Worm (Caenorhabditis elegans) whole organism, L2 larva: Measurements from ENCODE around the gene mua-3.

Source experiments
- C34F6.9 ChIP-seq: fragments of 150-350 bp; optimal IDR thresholded peaks from 2 replicates; lab custom pipeline; 2014; ENCODE audit warnings: missing biosample characterization, missing genetic modification characterization
- F13H6.1 ChIP-seq: sonication (generic microtip); optimal IDR thresholded peaks from 2 replicates; lab custom pipeline; 2016; ENCODE audit warnings: missing genetic modification characterization, missing compliant biosample characterization
- R02D3.7 ChIP-seq: fragments of 150-350 bp; optimal IDR thresholded peaks from 2 replicates; lab custom pipeline; 2014; ENCODE audit warnings: missing biosample characterization, missing genetic modification characterization
- Y55F3AM.14 ChIP-seq: fragments of 200-800 bp; sonication (Bioruptor generic); optimal IDR thresholded peaks from 2 replicates; lab custom pipeline; 2018; ENCODE audit warnings: mild to moderate bottlenecking, missing genetic modification characterization, missing compliant biosample characterization
- ZK546.5 ChIP-seq: sonication (generic microtip); optimal IDR thresholded peaks from 2 replicates; lab custom pipeline; 2017; ENCODE audit warnings: missing biosample characterization, missing genetic modification characterization
- alr-1 ChIP-seq: fragments of 150-350 bp; optimal IDR thresholded peaks from 2 replicates; lab custom pipeline; 2014; ENCODE audit warnings: missing biosample characterization, missing genetic modification characterization
- aly-2 ChIP-seq: fragments of 150-350 bp; optimal IDR thresholded peaks from 2 replicates; lab custom pipeline; 2014; ENCODE audit warnings: missing biosample characterization, missing genetic modification characterization
- ama-1 ChIP-seq: fragments of 150-350 bp; optimal IDR thresholded peaks from 2 replicates; lab custom pipeline; 2018; ENCODE audit warnings: inconsistent platforms
- blmp-1 ChIP-seq: sonication (generic microtip); optimal IDR thresholded peaks from 2 replicates; lab custom pipeline; 2017; ENCODE audit warnings: missing genetic modification characterization, mild to moderate bottlenecking, missing compliant biosample characterization, antibody characterized with exemption, moderate library complexity; ENCODE audit not compliant: insufficient read depth
- ceh-82 ChIP-seq: fragments of 150-350 bp; optimal IDR thresholded peaks from 2 replicates; lab custom pipeline; 2014; ENCODE audit warnings: missing biosample characterization, missing genetic modification characterization
- crh-2 ChIP-seq: sonication (generic microtip); optimal IDR thresholded peaks from 2 replicates; lab custom pipeline; 2017; ENCODE audit warnings: missing biosample characterization, missing genetic modification characterization
- dmd-4 ChIP-seq: sonication (generic microtip); optimal IDR thresholded peaks from 2 replicates; lab custom pipeline; 2017; ENCODE audit warnings: missing biosample characterization, missing genetic modification characterization
- egl-27 ChIP-seq: sonication (generic microtip); optimal IDR thresholded peaks from 3 replicates; lab custom pipeline; 2017; ENCODE audit warnings: missing biosample characterization, missing genetic modification reagents, missing genetic modification characterization
- fos-1 ChIP-seq: fragments of 150-350 bp; optimal IDR thresholded peaks from 2 replicates; lab custom pipeline; 2014; ENCODE audit warnings: missing biosample characterization, missing genetic modification characterization
- gmeb-1 ChIP-seq: fragments of 150-350 bp; optimal IDR thresholded peaks from 2 replicates; lab custom pipeline; 2014; ENCODE audit warnings: missing biosample characterization, missing genetic modification characterization
- lin-11 ChIP-seq: fragments of 150-350 bp; sonication (generic microtip); optimal IDR thresholded peaks from 2 replicates; lab custom pipeline; 2014; ENCODE audit warnings: missing biosample characterization, missing genetic modification characterization, inconsistent platforms, mixed read lengths
- lin-13 ChIP-seq: fragments of 150-350 bp; optimal IDR thresholded peaks from 2 replicates; lab custom pipeline; 2014; ENCODE audit warnings: missing biosample characterization, missing genetic modification reagents, missing genetic modification characterization
- lin-39 ChIP-seq: fragments of 150-350 bp; optimal IDR thresholded peaks from 2 replicates; lab custom pipeline; 2014; ENCODE audit warnings: missing biosample characterization, missing genetic modification reagents, missing genetic modification characterization
- lsy-2 ChIP-seq, 2 experiments: fragments of 150-350 bp in 1 of 2; sonication (generic microtip) in 1 of 2; optimal IDR thresholded peaks; 2 replicates each; lab custom pipeline; 2014 to 2017; ENCODE audit warnings: missing biosample characterization in 2 of 2, missing genetic modification characterization in 2 of 2
- mab-5 ChIP-seq: fragments of 150-350 bp; optimal IDR thresholded peaks from 2 replicates; lab custom pipeline; 2014; ENCODE audit warnings: missing biosample characterization, missing genetic modification characterization
- mbf-1 ChIP-seq: sonication (generic microtip); optimal IDR thresholded peaks from 2 replicates; lab custom pipeline; 2017; ENCODE audit warnings: missing biosample characterization, missing genetic modification characterization
- mdl-1 ChIP-seq, 2 experiments: fragments of 150-350 bp in 1 of 2; sonication (generic microtip) in 1 of 2; optimal IDR thresholded peaks; 2 replicates each; lab custom pipeline; 2017; ENCODE audit warnings: missing biosample characterization in 2 of 2, missing genetic modification characterization in 2 of 2
- nhr-10 ChIP-seq: sonication (generic microtip); optimal IDR thresholded peaks from 2 replicates; lab custom pipeline; 2017; ENCODE audit warnings: missing biosample characterization, missing genetic modification characterization
- nhr-11 ChIP-seq: fragments of 150-350 bp; optimal IDR thresholded peaks from 2 replicates; lab custom pipeline; 2014; ENCODE audit warnings: missing biosample characterization, missing genetic modification characterization
- nhr-129 ChIP-seq: fragments of 150-350 bp; optimal IDR thresholded peaks from 2 replicates; lab custom pipeline; 2014; ENCODE audit warnings: missing biosample characterization, missing genetic modification characterization
- nhr-237 ChIP-seq: fragments of 150-350 bp; optimal IDR thresholded peaks from 2 replicates; lab custom pipeline; 2014; ENCODE audit warnings: missing biosample characterization, missing genetic modification characterization
- nhr-25 ChIP-seq: fragments of 150-350 bp; sonication (generic microtip); optimal IDR thresholded peaks from 3 replicates; lab custom pipeline; 2014; ENCODE audit warnings: missing biosample characterization, missing genetic modification characterization
- nhr-6 ChIP-seq: fragments of 150-350 bp; optimal IDR thresholded peaks from 2 replicates; lab custom pipeline; 2014; ENCODE audit warnings: missing biosample characterization, missing genetic modification characterization
- sem-4 ChIP-seq: fragments of 150-350 bp; optimal IDR thresholded peaks from 2 replicates; lab custom pipeline; 2014; ENCODE audit warnings: missing biosample characterization, missing genetic modification reagents, missing genetic modification characterization
- skn-1 ChIP-seq: sonication (generic microtip); optimal IDR thresholded peaks from 2 replicates; lab custom pipeline; 2017; ENCODE audit warnings: missing biosample characterization, missing genetic modification characterization
- sma-3 ChIP-seq: sonication (generic microtip); optimal IDR thresholded peaks from 2 replicates; lab custom pipeline; 2016; ENCODE audit warnings: missing genetic modification reagents, missing genetic modification characterization, missing compliant biosample characterization
- sma-9 ChIP-seq, 2 experiments: fragments of 150-350 bp in 1 of 2; sonication (generic microtip) in 1 of 2; optimal IDR thresholded peaks; 2 replicates each; lab custom pipeline; 2014 to 2016; ENCODE audit warnings: missing genetic modification characterization in 2 of 2, mild to moderate bottlenecking in 1 of 2, missing biosample characterization in 1 of 2, missing compliant biosample characterization in 1 of 2, missing genetic modification reagents in 1 of 2, moderate library complexity in 1 of 2
- unc-39 ChIP-seq: fragments of 150-350 bp; optimal IDR thresholded peaks from 2 replicates; lab custom pipeline; 2014; ENCODE audit warnings: missing biosample characterization, missing genetic modification characterization
- unc-55 ChIP-seq: fragments of 150-350 bp; sonication (generic microtip); optimal IDR thresholded peaks from 3 replicates; lab custom pipeline; 2014; ENCODE audit warnings: missing biosample characterization, missing genetic modification reagents, missing genetic modification characterization
- unc-62 ChIP-seq: fragments of 150-350 bp; optimal IDR thresholded peaks from 2 replicates; lab custom pipeline; 2014; ENCODE audit warnings: missing biosample characterization, missing genetic modification reagents, missing genetic modification characterization
- ztf-1 ChIP-seq: fragments of 200-800 bp; sonication (Bioruptor generic); conservative IDR thresholded peaks from 2 replicates; pipeline ENCODE4 v1.3.6; 2022; ENCODE audit warnings: missing genetic modification characterization, missing compliant biosample characterization
- ztf-11 ChIP-seq: sonication (generic microtip); optimal IDR thresholded peaks from 2 replicates; lab custom pipeline; 2017; ENCODE audit warnings: missing biosample characterization, missing genetic modification characterization
- ztf-4 ChIP-seq: fragments of 150-350 bp; optimal IDR thresholded peaks from 2 replicates; lab custom pipeline; 2014; ENCODE audit warnings: missing biosample characterization, missing genetic modification characterization

mua-3 gene

DNA sequence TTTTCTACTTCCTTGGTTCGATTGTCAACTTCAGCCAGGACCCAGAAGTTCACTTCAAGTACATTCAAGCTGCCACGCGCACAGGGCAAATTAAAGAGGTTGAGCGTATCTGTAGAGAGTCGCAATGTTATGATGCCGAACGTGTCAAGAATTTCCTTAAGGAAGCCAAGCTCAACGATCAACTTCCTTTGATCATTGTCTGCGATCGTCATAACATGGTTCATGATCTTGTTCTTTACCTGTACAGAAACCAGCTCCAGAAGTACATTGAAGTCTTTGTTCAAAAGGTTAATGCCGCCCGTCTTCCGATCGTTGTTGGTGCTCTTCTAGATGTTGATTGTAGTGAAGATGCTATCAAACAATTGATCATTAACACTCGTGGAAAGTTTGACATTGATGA, 45.9 kb downstream of the mua-3 start:
- TF ChIP-seq nhr-10 (tag; lab: Kevin White, UChicago) (no peak), nhr-6 (no peak), lin-39 (tag; lab: Kevin White, UChicago) (no peak), dmd-4 (tag; lab: Kevin White, UChicago) (no peak)

- TF ChIP-seq ZK546.5 (tag; lab: Kevin White, UChicago) (no peak), unc-39 (tag; lab: Kevin White, UChicago) (no peak)
- TF ChIP-seq, all 48 proteins: peak for 0
These were observed 49.2 kb downstream of the mua-3 start, which contains the start of gene T20G5.9 for ce11 chrIII:10209703-10210102. TSS of gene T20G5.9 (plus strand) at chrIII:10209840.

DNA sequence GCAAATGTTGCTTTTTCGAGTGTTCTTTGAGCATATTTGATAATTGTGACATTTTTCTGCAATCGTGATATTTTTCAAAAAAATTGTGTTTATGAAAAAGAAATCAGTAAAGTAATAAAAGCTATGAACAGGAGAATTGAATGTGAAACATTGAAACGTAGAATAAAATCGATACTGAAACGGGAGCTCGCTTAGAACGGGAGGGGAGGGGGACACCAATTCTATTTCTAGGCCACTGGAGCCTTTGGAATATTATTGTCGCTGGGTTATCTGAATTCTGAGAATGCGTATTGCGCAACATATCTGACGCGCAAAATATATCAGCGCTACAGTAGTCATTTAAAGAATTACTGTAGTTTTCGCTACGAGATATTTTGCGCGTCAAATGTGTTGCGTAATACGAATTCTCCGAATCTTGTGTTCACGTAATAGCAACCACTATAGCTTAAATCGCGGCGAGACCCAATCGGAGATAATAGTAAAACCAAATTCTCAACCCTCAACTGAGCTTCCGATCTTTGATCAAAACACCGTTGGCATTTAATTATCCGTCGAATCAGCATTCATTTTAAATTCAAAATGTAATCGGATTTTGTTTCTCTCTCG, 51.5 kb downstream of the mua-3 start, which contains the start of the genes blos-1 and best-18:
Gene blos-1 (minus strand): TSS at position 58 of the 606 bp plus-strand sequence.
Gene best-18 (plus strand): TSS at position 508 of the 606 bp plus-strand sequence.
- TF ChIP-seq unc-55 (GFP tag; lab: Kevin White, UChicago) (peak; percentile 18), lsy-2 (tag; optimal IDR thresholded peaks at IDR 0.05; lab: Kevin White, UChicago) (peak in 1 of 2 experiments; percentile 19), aly-2 (tag; lab: Kevin White, UChicago) (no peak)

- no peak for TF ChIP-seq nhr-10 (tag; lab: Kevin White, UChicago)
- peak; percentile 32 for TF ChIP-seq gmeb-1 (tag; lab: Kevin White, UChicago)
- TF ChIP-seq sem-4 (tag; lab: Kevin White, UChicago), result peak; percentile 58
- peak; percentile 6 for TF ChIP-seq nhr-129
- no peak for TF ChIP-seq egl-27 (tag; lab: Kevin White, UChicago)
- peak; percentile 85 for TF ChIP-seq ztf-4 (tag; lab: Kevin White, UChicago)
- peak; percentile 59 for TF ChIP-seq nhr-25 (tag; lab: Kevin White, UChicago)
- no peak for TF ChIP-seq C34F6.9 (tag; lab: Kevin White, UChicago)
- no peak for TF ChIP-seq skn-1 (tag; lab: Kevin White, UChicago)
- peak; percentile 71 for TF ChIP-seq F13H6.1
- TF ChIP-seq nhr-6, result peak; percentile 13
- TF ChIP-seq blmp-1, result peak; percentile 45
- TF ChIP-seq sma-9 (GFP tag; optimal IDR thresholded peaks at IDR 0.05; lab: Kevin White, UChicago), result peak; percentile 8
- no peak for TF ChIP-seq sma-9 (tag; optimal IDR thresholded peaks at IDR 0.05; lab: Kevin White, UChicago)
- TF ChIP-seq sma-3 (GFP tag; lab: Kevin White, UChicago), result peak; percentile 75
- no peak for TF ChIP-seq lin-39 (tag; lab: Kevin White, UChicago)
- TF ChIP-seq nhr-237, result no peak
- no peak for TF ChIP-seq fos-1 (tag; lab: Kevin White, UChicago)
- TF ChIP-seq mbf-1 (tag; lab: Kevin White, UChicago), result no peak
- TF ChIP-seq alr-1 (tag; lab: Kevin White, UChicago), result no peak
- peak; percentile 89 for TF ChIP-seq ama-1
- no peak for TF ChIP-seq ztf-1 (GFP tag; lab: Robert Waterston, UW)
- peak; percentile 41 for TF ChIP-seq Y55F3AM.14 (GFP tag; lab: Kevin White, UChicago)
- TF ChIP-seq lin-11, result no peak
- TF ChIP-seq crh-2, result peak; percentile 85
- TF ChIP-seq nhr-11 (tag; lab: Kevin White, UChicago), result no peak
- peak in 1 of 2 experiments; percentile 80 for TF ChIP-seq lsy-2 (tag; optimal IDR thresholded peaks at IDR 0.05; lab: Kevin White, UChicago)
- TF ChIP-seq lin-13 (GFP tag; lab: Kevin White, UChicago), result peak; percentile 58
- no peak for TF ChIP-seq mdl-1 (tag; optimal IDR thresholded peaks at IDR 0.05; lab: Kevin White, UChicago)
- no peak for TF ChIP-seq mab-5 (tag; lab: Kevin White, UChicago)
These were observed 54.1 kb downstream of the mua-3 start for ce11 chrIII:10214540-10214979.

DNA sequence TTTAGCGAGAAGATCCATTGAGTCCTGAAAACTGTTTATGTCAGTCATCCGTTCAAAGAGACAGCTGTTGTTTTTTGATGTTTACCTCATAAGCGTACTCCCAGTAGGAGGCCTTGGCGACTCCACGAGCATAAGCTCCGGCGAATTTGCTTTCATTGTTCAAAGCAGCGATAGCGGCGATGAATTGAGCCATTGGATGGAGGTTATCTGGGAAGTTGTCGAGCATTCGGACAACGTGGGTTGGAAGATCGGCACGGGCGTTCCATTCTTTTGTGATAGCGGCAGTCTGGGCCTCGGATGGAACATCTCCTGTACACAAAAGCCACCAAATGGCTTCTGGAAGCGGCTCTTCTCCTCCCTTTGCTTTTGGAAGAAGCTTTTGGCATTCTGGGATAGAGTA, 55.4 kb downstream of the mua-3 start:
- TF ChIP-seq ztf-11 (tag; lab: Kevin White, UChicago) (no peak), R02D3.7 (tag; lab: Kevin White, UChicago) (no peak), nhr-25 (tag; lab: Kevin White, UChicago) (no peak), dmd-4 (tag; lab: Kevin White, UChicago) (no peak), ztf-1 (GFP tag; lab: Robert Waterston, UW) (no peak), egl-27 (tag; lab: Kevin White, UChicago) (no peak), unc-39 (tag; lab: Kevin White, UChicago) (no peak), sem-4 (tag; lab: Kevin White, UChicago) (no peak), skn-1 (tag; lab: Kevin White, UChicago) (no peak), fos-1 (tag; lab: Kevin White, UChicago) (no peak), unc-62 (GFP tag; lab: Kevin White, UChicago) (no peak), Y55F3AM.14 (GFP tag; lab: Kevin White, UChicago) (no peak), ceh-82 (no peak), C34F6.9 (tag; lab: Kevin White, UChicago) (no peak), F13H6.1 (no peak), lin-13 (GFP tag; lab: Kevin White, UChicago) (no peak), gmeb-1 (tag; lab: Kevin White, UChicago) (no peak), nhr-237 (no peak), mbf-1 (tag; lab: Kevin White, UChicago) (no peak), mab-5 (tag; lab: Kevin White, UChicago) (no peak)
